Worm (Caenorhabditis elegans): ENCODE results near the gene clec-54.

ce11 chrV:14505745-14506214, 29.1 kb downstream of the clec-54 start:
- no peak for TF ChIP-seq ama-1 (optimal IDR thresholded peaks at IDR 0.05)
- no peak for TF ChIP-seq B0310.2 (tag; optimal IDR thresholded peaks at IDR 0.05)
- TF ChIP-seq tra-4 (tag; optimal IDR thresholded peaks at IDR 0.05), result no peak

Measured in whole organism, early embryonic.